Fruit fly (Drosophila melanogaster) S2 (cell line): Measurements from ENCODE around the gene zfh1.

Source experiments
- CG8478 ChIP-seq: fragments of >200 bp; optimal IDR thresholded peaks from 2 replicates; lab custom pipeline; 2018
- CTCF ChIP-seq, 2 experiments: fragments of >200 bp; optimal IDR thresholded peaks; 2 replicates each; lab custom pipeline; 2018

dm6 chr3R:30808346-30809286 is 42.9 kb downstream of the zfh1 start, which contains the start of gene cindr:
- no peak for TF ChIP-seq CG8478 (lab: Kevin White, UChicago)
- peak; percentile 62 to 69 for TF ChIP-seq CTCF (optimal IDR thresholded peaks at IDR 0.05; lab: Kevin White, UChicago)
